Worm (Caenorhabditis elegans): ENCODE measurements around the gene fbxb-104.

The fbxb-104 gene

ce11 chrII:3514631-3515030, 37.6 kb upstream of the fbxb-104 start, which contains the start of gene srz-5:
Gene srz-5 (minus strand): TSS chrII:3514731.
- TF ChIP-seq ceh-83 (GFP tag; optimal IDR thresholded peaks at IDR 0.05) (no peak), mab-5 (tag; optimal IDR thresholded peaks at IDR 0.05) (no peak), ces-1 (GFP tag; optimal IDR thresholded peaks at IDR 0.05) (no peak), mls-2 (tag; optimal IDR thresholded peaks at IDR 0.05) (no peak), nhr-12 (tag; optimal IDR thresholded peaks at IDR 0.05) (no peak)

ce11 chrII:3512240-3512639, 35.2 kb upstream of the fbxb-104 start, which contains the start of gene Y49F6B.19:
Gene Y49F6B.19 (minus strand): TSS chrII:3512340.
- TF ChIP-seq sem-2 (GFP tag; optimal IDR thresholded peaks at IDR 0.05) = no peak
- no peak for TF ChIP-seq elt-3 (tag; optimal IDR thresholded peaks at IDR 0.05)
- TF ChIP-seq sptf-1 (tag; optimal IDR thresholded peaks at IDR 0.05) = no peak
- no peak for TF ChIP-seq ceh-43 (GFP tag; optimal IDR thresholded peaks at IDR 0.05)
- TF ChIP-seq ham-2 (GFP tag; optimal IDR thresholded peaks at IDR 0.05) = no peak
- no peak for TF ChIP-seq ceh-83 (GFP tag; optimal IDR thresholded peaks at IDR 0.05)
- TF ChIP-seq pha-4 (tag; optimal IDR thresholded peaks at IDR 0.05) = no peak
- no peak for TF ChIP-seq nhr-76 (tag; optimal IDR thresholded peaks at IDR 0.05)
- TF ChIP-seq ces-1 (GFP tag; optimal IDR thresholded peaks at IDR 0.05) = no peak
- TF ChIP-seq mab-5 (tag; optimal IDR thresholded peaks at IDR 0.05) = no peak
- TF ChIP-seq M03D4.4 (tag; optimal IDR thresholded peaks at IDR 0.05) = no peak
- no peak for TF ChIP-seq lin-13 (tag; optimal IDR thresholded peaks at IDR 0.05)
- no peak for TF ChIP-seq unc-39 (tag; optimal IDR thresholded peaks at IDR 0.05)
- no peak for TF ChIP-seq ceh-39 (tag; optimal IDR thresholded peaks at IDR 0.05)
- TF ChIP-seq ztf-11 (tag; optimal IDR thresholded peaks at IDR 0.05) = no peak
- TF ChIP-seq flh-1 (GFP tag; optimal IDR thresholded peaks at IDR 0.05) = no peak
- no peak for TF ChIP-seq nhr-28 (tag; optimal IDR thresholded peaks at IDR 0.05)

ce11 chrII:3504717-3505116, 27.6 kb upstream of the fbxb-104 start, which contains the start of gene cyh-1:
Gene cyh-1 (plus strand): TSS chrII:3505017.
- TF ChIP-seq lin-13 (tag; optimal IDR thresholded peaks at IDR 0.05) = no peak
- TF ChIP-seq nhr-2 (tag; optimal IDR thresholded peaks at IDR 0.05) = no peak
- no peak for TF ChIP-seq mep-1 (tag; optimal IDR thresholded peaks at IDR 0.05)
- no peak for TF ChIP-seq sem-2 (GFP tag; optimal IDR thresholded peaks at IDR 0.05)
- TF ChIP-seq M03D4.4 (tag; optimal IDR thresholded peaks at IDR 0.05) = no peak
- no peak for TF ChIP-seq nhr-237 (tag; optimal IDR thresholded peaks at IDR 0.05)
- TF ChIP-seq nhr-12 (tag; optimal IDR thresholded peaks at IDR 0.05) = no peak

- TF ChIP-seq ceh-43 (GFP tag; optimal IDR thresholded peaks at IDR 0.05) (peak; percentile 5), mep-1 (tag; optimal IDR thresholded peaks at IDR 0.05) (peak; percentile 58), lsy-2 (tag; optimal IDR thresholded peaks at IDR 0.05) (peak; percentile 51), mab-5 (tag; optimal IDR thresholded peaks at IDR 0.05) (peak; percentile 65), ham-2 (GFP tag; optimal IDR thresholded peaks at IDR 0.05) (no peak), nhr-237 (tag; optimal IDR thresholded peaks at IDR 0.05) (peak; percentile 46), sem-2 (GFP tag; optimal IDR thresholded peaks at IDR 0.05) (no peak), ztf-11 (tag; optimal IDR thresholded peaks at IDR 0.05) (no peak), cnd-1 (tag; optimal IDR thresholded peaks at IDR 0.05) (peak; percentile 48), lin-13 (tag; optimal IDR thresholded peaks at IDR 0.05) (peak; percentile 73), flh-1 (GFP tag; optimal IDR thresholded peaks at IDR 0.05) (no peak), ces-1 (GFP tag; optimal IDR thresholded peaks at IDR 0.05) (peak; percentile 99), mls-2 (tag; optimal IDR thresholded peaks at IDR 0.05) (peak; percentile 53), tbx-8 (GFP tag; optimal IDR thresholded peaks at IDR 0.05) (peak; percentile 21), unc-120 (tag; optimal IDR thresholded peaks at IDR 0.05; ENCODE audit: poor library complexity, severe bottlenecking) (peak; percentile 25), bed-3 (GFP tag; optimal IDR thresholded peaks at IDR 0.05) (peak; percentile 9), unc-62 (GFP tag; optimal IDR thresholded peaks at IDR 0.05) (no peak), pha-4 (tag; optimal IDR thresholded peaks at IDR 0.05) (peak; percentile 46), ceh-39 (tag; optimal IDR thresholded peaks at IDR 0.05) (peak; percentile 5), elt-3 (tag; optimal IDR thresholded peaks at IDR 0.05) (no peak), sptf-1 (tag; optimal IDR thresholded peaks at IDR 0.05) (peak; percentile 68)
These were observed 25.7 kb upstream of the fbxb-104 start, which contains the start of the genes col-71 and Y49F6B.2 for ce11 chrII:3502520-3503323. Gene col-71 (minus strand): TSS chrII:3502570. Gene Y49F6B.2 (plus strand): TSS chrII:3502968.

- TF ChIP-seq mls-2 (tag; optimal IDR thresholded peaks at IDR 0.05) (no peak), blmp-1 (tag; optimal IDR thresholded peaks at IDR 0.05) (no peak)
These were observed 24.9 kb upstream of the fbxb-104 start for ce11 chrII:3502011-3502410.

Data from whole organism, mixed stage, embryonic.